Fruit fly (Drosophila melanogaster) whole organism, embryonic: ENCODE data around the gene Dh31.

Source experiments
- Atf6 ChIP-seq: fragments of 200-800 bp; sonication (Bioruptor generic); IDR thresholded peaks from 2 replicates; pipeline ENCODE4 v1.3.6; 2022; ENCODE audit warnings: missing biosample characterization, missing genetic modification characterization
- B-H1 ChIP-seq: fragments of 200-800 bp; sonication (Bioruptor generic); IDR thresholded peaks from 3 replicates; pipeline ENCODE4 v1.3.6; 2022; ENCODE audit warnings: missing biosample characterization, missing genetic modification characterization
- Bgb ChIP-seq: fragments of 200-800 bp; sonication (Bioruptor generic); IDR thresholded peaks from 2 replicates; pipeline ENCODE4 v1.3.6; 2022; ENCODE audit warnings: missing biosample characterization, missing genetic modification characterization; ENCODE audit not compliant: partially characterized antibody
- CG10209 ChIP-seq: fragments of 200-800 bp; sonication (Bioruptor generic); optimal IDR thresholded peaks from 3 replicates; lab custom pipeline; 2017; ENCODE audit warnings: missing biosample characterization, mild to moderate bottlenecking, missing genetic modification characterization, missing genetic modification reagents
- CG10543 ChIP-seq: fragments of 200-800 bp; sonication (Bioruptor generic); optimal IDR thresholded peaks from 3 replicates; lab custom pipeline; 2017; ENCODE audit warnings: missing biosample characterization, mild to moderate bottlenecking, missing genetic modification characterization, moderate library complexity
- CG10565 ChIP-seq: fragments of 200-800 bp; sonication (Bioruptor generic); optimal IDR thresholded peaks from 3 replicates; lab custom pipeline; 2016; ENCODE audit warnings: missing biosample characterization, mild to moderate bottlenecking, missing genetic modification characterization
- CG11456 ChIP-seq: fragments of 200-800 bp; sonication (Bioruptor generic); IDR thresholded peaks from 3 replicates; pipeline ENCODE4 v1.3.6; 2022; ENCODE audit warnings: missing biosample characterization, missing genetic modification characterization
- CG12744 ChIP-seq: fragments of 200-800 bp; sonication (Bioruptor generic); optimal IDR thresholded peaks from 2 replicates; lab custom pipeline; 2016; ENCODE audit warnings: missing biosample characterization, missing genetic modification characterization
- CG12769 ChIP-seq: fragments of 200-800 bp; sonication (Bioruptor generic); optimal IDR thresholded peaks from 2 replicates; lab custom pipeline; 2019; ENCODE audit warnings: missing biosample characterization, mild to moderate bottlenecking, missing genetic modification characterization, moderate library complexity
- CG12942 ChIP-seq: fragments of 200-800 bp; sonication (Bioruptor generic); optimal IDR thresholded peaks from 3 replicates; lab custom pipeline; 2016; ENCODE audit warnings: missing biosample characterization, missing genetic modification characterization
- CG14667 ChIP-seq: fragments of 200-800 bp; sonication (Bioruptor generic); IDR thresholded peaks from 2 replicates; pipeline ENCODE4 v1.3.6; 2022; ENCODE audit warnings: missing biosample characterization, missing genetic modification characterization
- CG1529 ChIP-seq: fragments of 200-800 bp; sonication (Bioruptor generic); optimal IDR thresholded peaks from 3 replicates; lab custom pipeline; 2018; ENCODE audit warnings: missing biosample characterization, missing genetic modification characterization
- CG18476 ChIP-seq: fragments of 200-800 bp; sonication (Bioruptor generic); optimal IDR thresholded peaks from 2 replicates; lab custom pipeline; 2016; ENCODE audit warnings: missing biosample characterization, mild to moderate bottlenecking, missing genetic modification characterization
- CG2875 ChIP-seq: fragments of 200-800 bp; sonication (Bioruptor generic); optimal IDR thresholded peaks from 2 replicates; lab custom pipeline; 2017; ENCODE audit warnings: missing biosample characterization, mild to moderate bottlenecking, missing genetic modification characterization, missing genetic modification reagents
- CG2889 ChIP-seq: fragments of 200-800 bp; sonication (Bioruptor generic); IDR thresholded peaks from 3 replicates; pipeline ENCODE4 v1.3.6; 2022; ENCODE audit warnings: missing biosample characterization, missing genetic modification characterization
- CG3281 ChIP-seq: fragments of 200-800 bp; sonication (Bioruptor generic); optimal IDR thresholded peaks from 3 replicates; lab custom pipeline; 2017; ENCODE audit warnings: missing biosample characterization, mild to moderate bottlenecking, missing genetic modification characterization
- CG3407 ChIP-seq: fragments of 200-800 bp; sonication (Bioruptor generic); optimal IDR thresholded peaks from 2 replicates; lab custom pipeline; 2018; ENCODE audit warnings: missing biosample characterization, mild to moderate bottlenecking, missing genetic modification characterization
- CG4424 ChIP-seq: fragments of 200-800 bp; sonication (Bioruptor generic); optimal IDR thresholded peaks from 3 replicates; lab custom pipeline; 2016; ENCODE audit warnings: missing biosample characterization, missing genetic modification characterization
- CG4820 ChIP-seq: fragments of 200-800 bp; sonication (Bioruptor generic); optimal IDR thresholded peaks from 3 replicates; lab custom pipeline; 2016; ENCODE audit warnings: missing biosample characterization, missing genetic modification characterization
- CG6765 ChIP-seq: fragments of 200-800 bp; sonication (Bioruptor generic); optimal IDR thresholded peaks from 3 replicates; lab custom pipeline; 2017; ENCODE audit warnings: missing biosample characterization, mild to moderate bottlenecking, missing genetic modification characterization
- CG7786 ChIP-seq: fragments of 200-800 bp; sonication (Bioruptor generic); optimal IDR thresholded peaks from 2 replicates; lab custom pipeline; 2016; ENCODE audit warnings: missing biosample characterization, missing genetic modification characterization
- CG7963 ChIP-seq: fragments of 200-800 bp; sonication (Bioruptor generic); IDR thresholded peaks from 3 replicates; pipeline ENCODE4 v1.3.6; 2022; ENCODE audit warnings: missing biosample characterization, missing genetic modification characterization; ENCODE audit not compliant: partially characterized antibody
- CG7987 ChIP-seq: fragments of 200-800 bp; sonication (Bioruptor generic); optimal IDR thresholded peaks from 2 replicates; lab custom pipeline; 2018; ENCODE audit warnings: missing biosample characterization, mild to moderate bottlenecking, missing genetic modification characterization, moderate library complexity
- D19B ChIP-seq: fragments of 200-800 bp; sonication (Bioruptor generic); optimal IDR thresholded peaks from 2 replicates; lab custom pipeline; 2017; ENCODE audit warnings: missing biosample characterization, mild to moderate bottlenecking, missing genetic modification characterization
- Drgx ChIP-seq: fragments of 200-800 bp; sonication (Bioruptor generic); IDR thresholded peaks from 2 replicates; pipeline ENCODE4 v1.3.6; 2022; ENCODE audit warnings: missing biosample characterization, missing genetic modification characterization
- E2f2 ChIP-seq: fragments of 200-800 bp; sonication (Bioruptor generic); IDR thresholded peaks from 2 replicates; pipeline ENCODE4 v1.3.6; 2022; ENCODE audit warnings: missing biosample characterization, missing genetic modification characterization
- Ets65A ChIP-seq: fragments of 200-800 bp; sonication (Bioruptor generic); peaks from one replicate; lab custom pipeline; 2016; ENCODE audit warnings: missing biosample characterization, missing genetic modification characterization
- H2.0 ChIP-seq: fragments of 200-800 bp; sonication (Bioruptor generic); IDR thresholded peaks from 2 replicates; pipeline ENCODE4 v1.3.6; 2022; ENCODE audit warnings: missing biosample characterization, missing genetic modification characterization
- Hand ChIP-seq: fragments of 200-800 bp; sonication (Bioruptor generic); optimal IDR thresholded peaks from 2 replicates; lab custom pipeline; 2017; ENCODE audit warnings: mild to moderate bottlenecking, missing biosample characterization, missing genetic modification reagents, missing genetic modification characterization
- Hmr ChIP-seq: fragments of 200-800 bp; sonication (Bioruptor generic); optimal IDR thresholded peaks from 3 replicates; lab custom pipeline; 2017; ENCODE audit warnings: mild to moderate bottlenecking, missing biosample characterization, missing genetic modification reagents, missing genetic modification characterization
- Lim3 ChIP-seq: fragments of 200-800 bp; sonication (Bioruptor generic); IDR thresholded peaks from 2 replicates; pipeline ENCODE4 v1.3.6; 2022; ENCODE audit warnings: missing biosample characterization, missing genetic modification characterization
- Opbp ChIP-seq: fragments of 200-800 bp; sonication (Bioruptor generic); IDR thresholded peaks from 3 replicates; pipeline ENCODE4 v1.3.6; 2022; ENCODE audit warnings: missing biosample characterization, missing genetic modification characterization; ENCODE audit not compliant: partially characterized antibody
- Poxn ChIP-seq: fragments of 200-800 bp; sonication (Bioruptor generic); IDR thresholded peaks from 2 replicates; pipeline ENCODE4 v1.3.6; 2022; ENCODE audit warnings: missing biosample characterization, missing genetic modification characterization
- Sox100B ChIP-seq: fragments of 200-800 bp; sonication (Bioruptor generic); optimal IDR thresholded peaks from 3 replicates; lab custom pipeline; 2018; ENCODE audit warnings: missing biosample characterization, mild to moderate bottlenecking, missing genetic modification characterization
- Ssrp ChIP-seq: fragments of 200-800 bp; sonication (Bioruptor generic); optimal IDR thresholded peaks from 2 replicates; lab custom pipeline; 2018; ENCODE audit warnings: missing biosample characterization, mild to moderate bottlenecking, missing genetic modification characterization, moderate library complexity
- Trl ChIP-seq, 3 experiments: fragments of >200 bp in 2 of 3; fragments of 200-800 bp in 1 of 3; sonication (Bioruptor generic) in 1 of 3; optimal IDR thresholded peaks; 2 replicates in 1 of 3; 3 replicates in 2 of 3; lab custom pipeline; 2016 to 2017; ENCODE audit warnings: missing biosample characterization in 1 of 3, missing genetic modification characterization in 1 of 3
- chinmo ChIP-seq: fragments of 200-800 bp; sonication (Bioruptor generic); IDR thresholded peaks from 4 replicates; pipeline ENCODE4 v1.3.6; 2022; ENCODE audit warnings: missing biosample characterization, missing genetic modification characterization; ENCODE audit not compliant: partially characterized antibody
- ewg ChIP-seq: fragments of 200-800 bp; sonication (Bioruptor generic); optimal IDR thresholded peaks from 3 replicates; lab custom pipeline; 2017; ENCODE audit warnings: mild to moderate bottlenecking, missing biosample characterization, missing genetic modification reagents, missing genetic modification characterization
- eyg ChIP-seq: fragments of 200-800 bp; sonication (Bioruptor generic); optimal IDR thresholded peaks from 3 replicates; lab custom pipeline; 2016; ENCODE audit warnings: missing biosample characterization, missing genetic modification characterization
- gcm ChIP-seq: fragments of 200-800 bp; sonication (Bioruptor generic); optimal IDR thresholded peaks from 2 replicates; lab custom pipeline; 2019; ENCODE audit warnings: missing biosample characterization, mild to moderate bottlenecking, missing genetic modification characterization, moderate library complexity
- gfzf ChIP-seq: fragments of 200-800 bp; sonication (Bioruptor generic); optimal IDR thresholded peaks from 2 replicates; lab custom pipeline; 2016; ENCODE audit warnings: missing biosample characterization, mild to moderate bottlenecking, missing genetic modification characterization, moderate library complexity
- her ChIP-seq: fragments of 200-800 bp; sonication (Bioruptor generic); optimal IDR thresholded peaks from 2 replicates; lab custom pipeline; 2016; ENCODE audit warnings: missing biosample characterization, missing genetic modification characterization
- insv ChIP-seq, 2 experiments: fragments of 200-800 bp; sonication (Bioruptor generic); optimal IDR thresholded peaks; 3 replicates each; lab custom pipeline; 2016 to 2018; ENCODE audit warnings: missing biosample characterization in 2 of 2, missing genetic modification characterization in 2 of 2
- kay ChIP-seq: fragments of 200-800 bp; sonication (Bioruptor generic); optimal IDR thresholded peaks from 2 replicates; lab custom pipeline; 2016; ENCODE audit warnings: missing biosample characterization, missing genetic modification characterization
- lab ChIP-seq: fragments of 200-800 bp; sonication (Bioruptor generic); optimal IDR thresholded peaks from 3 replicates; lab custom pipeline; 2017; ENCODE audit warnings: missing biosample characterization, missing genetic modification characterization, mild to moderate bottlenecking, moderate library complexity, missing genetic modification reagents
- mam ChIP-seq: fragments of 200-800 bp; sonication (Bioruptor generic); optimal IDR thresholded peaks from 3 replicates; lab custom pipeline; 2016; ENCODE audit warnings: missing biosample characterization, missing genetic modification characterization
- repo ChIP-seq: fragments of 200-800 bp; sonication (Bioruptor generic); optimal IDR thresholded peaks from 2 replicates; lab custom pipeline; 2016; ENCODE audit warnings: missing biosample characterization, missing genetic modification characterization
- scrt ChIP-seq: fragments of 200-800 bp; sonication (Bioruptor generic); optimal IDR thresholded peaks from 2 replicates; lab custom pipeline; 2018; ENCODE audit warnings: missing biosample characterization, mild to moderate bottlenecking, missing genetic modification characterization, moderate library complexity
- sim ChIP-seq: fragments of 200-800 bp; sonication (Bioruptor generic); IDR thresholded peaks from 2 replicates; pipeline ENCODE4 v1.3.6; 2022; ENCODE audit warnings: missing biosample characterization, missing genetic modification characterization
- slbo ChIP-seq: fragments of 200-800 bp; sonication (Bioruptor generic); IDR thresholded peaks from 2 replicates; pipeline ENCODE4 v1.3.6; 2022; ENCODE audit warnings: missing biosample characterization, missing genetic modification characterization
- sna ChIP-seq: fragments of 200-800 bp; sonication (Bioruptor generic); IDR thresholded peaks from 2 replicates; pipeline ENCODE4 v1.3.6; 2022; ENCODE audit warnings: missing biosample characterization, missing genetic modification characterization; ENCODE audit not compliant: partially characterized antibody

Gene Dh31

DNA sequence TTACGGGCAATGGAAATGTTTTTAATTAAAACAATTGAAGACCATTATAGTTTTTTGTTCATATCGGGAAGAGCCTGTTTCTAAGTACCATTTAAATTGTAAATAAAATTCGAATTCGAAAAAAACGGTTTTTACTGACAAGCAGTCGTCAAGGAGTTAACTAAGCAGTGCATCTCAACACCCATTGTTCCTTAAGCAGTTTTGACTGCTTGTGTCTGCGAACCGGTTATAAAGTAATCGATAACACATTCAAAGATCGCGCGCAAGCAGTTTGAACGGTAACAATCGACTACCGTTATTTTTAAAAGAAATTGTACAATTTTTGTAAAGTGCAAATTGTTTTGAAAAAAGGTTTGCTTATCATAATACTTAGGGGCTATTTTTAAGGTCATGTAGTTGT is 28.7 kb downstream of the Dh31 start (continued):
- TF ChIP-seq CG12942 (GFP tag; lab: Kevin White, UChicago) (no peak), Ssrp (tag; lab: Kevin White, UChicago) (no peak), eyg (GFP tag; lab: Kevin White, UChicago) (no peak), Sox100B (GFP tag; lab: Kevin White, UChicago) (no peak), Hand (GFP tag; lab: Kevin White, UChicago) (no peak), Atf6 (GFP tag; lab: Robert Waterston, UW) (no peak), H2.0 (GFP tag; lab: Robert Waterston, UW) (no peak), scrt (GFP tag; lab: Kevin White, UChicago) (no peak), CG10209 (GFP tag; lab: Kevin White, UChicago) (no peak), CG2875 (no peak), CG18476 (GFP tag; lab: Kevin White, UChicago) (no peak), Poxn (GFP tag; lab: Robert Waterston, UW) (no peak), CG12769 (tag; lab: Kevin White, UChicago) (no peak), CG1529 (GFP tag; lab: Kevin White, UChicago) (no peak), Drgx (GFP tag; lab: Robert Waterston, UW) (no peak), CG4820 (GFP tag; lab: Kevin White, UChicago) (no peak), Lim3 (no peak), CG10543 (GFP tag; lab: Kevin White, UChicago) (no peak), repo (GFP tag; lab: Kevin White, UChicago) (no peak), her (GFP tag; lab: Kevin White, UChicago) (no peak), sna (GFP tag; lab: Robert Waterston, UW) (no peak), B-H1 (GFP tag; lab: Robert Waterston, UW) (no peak), CG11456 (GFP tag; lab: Robert Waterston, UW) (no peak), chinmo (GFP tag; lab: Robert Waterston, UW) (no peak), CG7987 (GFP tag; lab: Kevin White, UChicago) (no peak), slbo (GFP tag; lab: Robert Waterston, UW) (0 out of 2 replicates have a peak, but pooled peaks have one; percentile 17), CG7963 (no peak), CG14667 (GFP tag; lab: Robert Waterston, UW) (no peak), E2f2 (GFP tag; lab: Robert Waterston, UW) (peak; percentile 90), CG12744 (GFP tag; lab: Kevin White, UChicago) (no peak), mam (GFP tag; lab: Kevin White, UChicago) (no peak), D19B (GFP tag; lab: Kevin White, UChicago) (no peak), CG4424 (no peak), gcm (GFP tag; lab: Kevin White, UChicago) (no peak), CG3407 (GFP tag; lab: Kevin White, UChicago) (no peak), Opbp (GFP tag; lab: Robert Waterston, UW) (peak; percentile 72; the same call in 2 of the 3 replicates), sim (GFP tag; lab: Robert Waterston, UW) (no peak), Bgb (GFP tag; lab: Robert Waterston, UW) (peak; percentile 56; the same call in 1 of the 2 replicates), CG10565 (GFP tag; lab: Kevin White, UChicago) (no peak), CG3281 (no peak), Hmr (GFP tag; lab: Kevin White, UChicago) (no peak), ewg (GFP tag; lab: Kevin White, UChicago) (no peak), insv (GFP tag; optimal IDR thresholded peaks at IDR 0.05; lab: Kevin White, UChicago) (no peak), gfzf (peak; percentile 23), CG7786 (GFP tag; lab: Kevin White, UChicago) (no peak), Ets65A (GFP tag; lab: Kevin White, UChicago) (peak; percentile 72), Trl (optimal IDR thresholded peaks at IDR 0.05; lab: Kevin White, UChicago) (no peak), Trl (GFP tag; optimal IDR thresholded peaks at IDR 0.05; lab: Kevin White, UChicago) (no peak), CG2889 (no peak), kay (GFP tag; lab: Kevin White, UChicago) (no peak), CG6765 (GFP tag; lab: Kevin White, UChicago) (no peak), lab (no peak)
